Fruit fly (Drosophila melanogaster) whole organism, wandering third instar larva: ENCODE measurements around the gene cbt.

ENCODE experiments used
- CG32264 ChIP-seq: fragments of 200-800 bp; sonication (Bioruptor generic); optimal IDR thresholded peaks from 2 replicates; lab custom pipeline; 2016; ENCODE audit warnings: missing biosample characterization, missing genetic modification characterization
- CG9705 ChIP-seq: fragments of 200-800 bp; sonication (Bioruptor generic); optimal IDR thresholded peaks from 2 replicates; lab custom pipeline; 2018; ENCODE audit warnings: missing biosample characterization, mild to moderate bottlenecking, missing genetic modification characterization
- Dfd ChIP-seq: fragments of >200 bp; optimal IDR thresholded peaks from 2 replicates; lab custom pipeline; 2017; ENCODE audit warnings: missing biosample characterization, missing genetic modification characterization
- Dif ChIP-seq: fragments of 200-275, 200-300 bp; sonication (Bioruptor generic); optimal IDR thresholded peaks from 2 replicates; lab custom pipeline; 2018; ENCODE audit warnings: missing biosample characterization, missing genetic modification characterization; ENCODE audit not compliant: partially characterized antibody
- GATAd ChIP-seq: sonication (Bioruptor generic); optimal IDR thresholded peaks from 2 replicates; lab custom pipeline; 2016; ENCODE audit warnings: missing biosample characterization, missing genetic modification characterization
- HLH106 ChIP-seq: fragments of 200-800 bp; optimal IDR thresholded peaks from 3 replicates; lab custom pipeline; 2019; ENCODE audit warnings: missing biosample characterization, mild to moderate bottlenecking, missing genetic modification characterization, moderate library complexity
- Hnf4 ChIP-seq: fragments of 200-800 bp; sonication (Bioruptor generic); optimal IDR thresholded peaks from 2 replicates; lab custom pipeline; 2016; ENCODE audit warnings: missing biosample characterization, mild to moderate bottlenecking, missing genetic modification characterization
- Hr78 ChIP-seq: fragments of >200 bp; optimal IDR thresholded peaks from 2 replicates; lab custom pipeline; 2017; ENCODE audit warnings: missing biosample characterization, missing genetic modification characterization
- Hr83 ChIP-seq: fragments of 200-300 bp; sonication (Bioruptor generic); optimal IDR thresholded peaks from 2 replicates; lab custom pipeline; 2016; ENCODE audit warnings: missing biosample characterization, mild to moderate bottlenecking, missing genetic modification characterization, moderate library complexity; ENCODE audit not compliant: poor library complexity, severe bottlenecking
- Jra ChIP-seq: sonication (Bioruptor generic); optimal IDR thresholded peaks from 2 replicates; lab custom pipeline; 2016; ENCODE audit warnings: missing biosample characterization, missing genetic modification characterization
- Myc ChIP-seq: fragments of >200 bp; optimal IDR thresholded peaks from 2 replicates; lab custom pipeline; 2017
- OdsH ChIP-seq: fragments of 200-800 bp; sonication (Bioruptor generic); optimal IDR thresholded peaks from 2 replicates; lab custom pipeline; 2016; ENCODE audit warnings: missing biosample characterization, mild to moderate bottlenecking, missing genetic modification characterization
- Rel ChIP-seq, 2 experiments: fragments of 200-800 bp; sonication (Bioruptor generic) in 1 of 2; optimal IDR thresholded peaks; 2 replicates in 1 of 2; 3 replicates in 1 of 2; lab custom pipeline; 2016 to 2019; ENCODE audit warnings: mild to moderate bottlenecking in 2 of 2, missing biosample characterization in 2 of 2, missing genetic modification characterization in 2 of 2, moderate library complexity in 1 of 2
- Sp1 ChIP-seq: fragments of 200-800 bp; sonication (Bioruptor generic); optimal IDR thresholded peaks from 3 replicates; lab custom pipeline; 2019; ENCODE audit warnings: missing biosample characterization, mild to moderate bottlenecking, missing genetic modification characterization, moderate library complexity
- br ChIP-seq: fragments of 200-800 bp; sonication (Bioruptor generic); optimal IDR thresholded peaks from 2 replicates; lab custom pipeline; 2016; ENCODE audit warnings: missing biosample characterization, missing genetic modification characterization
- brk ChIP-seq: fragments of 200-800 bp; sonication (Bioruptor generic); optimal IDR thresholded peaks from 2 replicates; lab custom pipeline; 2016; ENCODE audit warnings: missing biosample characterization, mild to moderate bottlenecking, missing genetic modification characterization
- dl ChIP-seq, 2 experiments: fragments of 175-275, 200-275 bp in 1 of 2; fragments of 200-275 bp in 1 of 2; sonication (Bioruptor generic); optimal IDR thresholded peaks; lab custom pipeline; 2018; ENCODE audit warnings: mild to moderate bottlenecking in 2 of 2, missing biosample characterization in 2 of 2, missing genetic modification characterization in 2 of 2, moderate library complexity in 2 of 2; ENCODE audit not compliant: partially characterized antibody in 2 of 2, insufficient read depth in 1 of 2
- dmrt93B ChIP-seq: fragments of 200-800 bp; sonication (Bioruptor generic); optimal IDR thresholded peaks from 2 replicates; lab custom pipeline; 2018; ENCODE audit warnings: missing biosample characterization, mild to moderate bottlenecking, missing genetic modification characterization
- ey ChIP-seq: fragments of 200-800 bp; sonication (Bioruptor generic); optimal IDR thresholded peaks from 2 replicates; lab custom pipeline; 2016; ENCODE audit warnings: missing biosample characterization, missing genetic modification characterization
- foxo ChIP-seq, 2 experiments: fragments of 200-800 bp; sonication (Bioruptor generic); optimal IDR thresholded peaks; 2 replicates in 1 of 2; 3 replicates in 1 of 2; lab custom pipeline; 2016 to 2017; ENCODE audit warnings: missing biosample characterization in 2 of 2, missing genetic modification characterization in 2 of 2
- fru ChIP-seq: fragments of 200-800 bp; sonication (Bioruptor generic); optimal IDR thresholded peaks from 3 replicates; lab custom pipeline; 2016; ENCODE audit warnings: missing biosample characterization, mild to moderate bottlenecking, missing genetic modification characterization
- h ChIP-seq: fragments of 200-800 bp; sonication (Bioruptor generic); optimal IDR thresholded peaks from 3 replicates; lab custom pipeline; 2016; ENCODE audit warnings: missing biosample characterization, mild to moderate bottlenecking, missing genetic modification characterization
- lola ChIP-seq: fragments of >200 bp; optimal IDR thresholded peaks from 2 replicates; lab custom pipeline; 2017; ENCODE audit warnings: missing biosample characterization, missing genetic modification characterization
- pan ChIP-seq: fragments of >200 bp; optimal IDR thresholded peaks from 2 replicates; lab custom pipeline; 2017
- psq ChIP-seq: fragments of 200-800 bp; sonication (Bioruptor generic); optimal IDR thresholded peaks from 3 replicates; lab custom pipeline; 2017; ENCODE audit warnings: missing biosample characterization, mild to moderate bottlenecking, missing genetic modification characterization, moderate library complexity
- rgr ChIP-seq: fragments of 200-800 bp; sonication (Bioruptor generic); optimal IDR thresholded peaks from 3 replicates; lab custom pipeline; 2016; ENCODE audit warnings: missing biosample characterization, mild to moderate bottlenecking, missing genetic modification characterization
- tai ChIP-seq: sonication (Bioruptor generic); optimal IDR thresholded peaks from 2 replicates; lab custom pipeline; 2016; ENCODE audit warnings: missing biosample characterization, missing genetic modification characterization
- woc ChIP-seq: sonication (Bioruptor generic); optimal IDR thresholded peaks from 2 replicates; lab custom pipeline; 2016; ENCODE audit warnings: missing biosample characterization, mild to moderate bottlenecking, missing genetic modification characterization

Gene cbt

dm6 chr2L:526924-527307 lies 47.4 kb upstream of the cbt start:
- TF ChIP-seq OdsH (GFP tag; lab: Kevin White, UChicago), result peak; percentile 35
- TF ChIP-seq Hr83 (GFP tag; lab: Kevin White, UChicago), result no peak
- peak; percentile 15 for TF ChIP-seq Hnf4 (GFP tag; lab: Kevin White, UChicago)
- peak; percentile 9 for TF ChIP-seq psq
- TF ChIP-seq woc, result peak; percentile 27
- peak; percentile 4 for TF ChIP-seq rgr (GFP tag; lab: Kevin White, UChicago)

dm6 chr2L:526192-526923 lies 46.9 kb upstream of the cbt start:
- peak; percentile 37 for TF ChIP-seq ey (GFP tag; lab: Kevin White, UChicago)
- peak; percentile 4 for TF ChIP-seq tai (GFP tag; lab: Kevin White, UChicago)
- peak; percentile 8 for TF ChIP-seq woc
- peak; percentile 42 for TF ChIP-seq h (GFP tag; lab: Kevin White, UChicago)
- TF ChIP-seq Sp1 (GFP tag; lab: Kevin White, UChicago), result peak; percentile 46
- peak; percentile 30 for TF ChIP-seq br (GFP tag; lab: Kevin White, UChicago)
- peak; percentile 48 for TF ChIP-seq fru (GFP tag; lab: Kevin White, UChicago)
- TF ChIP-seq CG9705 (GFP tag; lab: Kevin White, UChicago), result peak; percentile 33
- peak; percentile 62 for TF ChIP-seq HLH106 (tag; lab: Kevin White, UChicago)
- TF ChIP-seq OdsH (GFP tag; lab: Kevin White, UChicago), result peak; percentile 35
- TF ChIP-seq rgr (GFP tag; lab: Kevin White, UChicago), result no peak
- no peak for TF ChIP-seq brk (GFP tag; lab: Kevin White, UChicago)
- peak; percentile 40 for TF ChIP-seq dmrt93B (GFP tag; lab: Kevin White, UChicago)
- TF ChIP-seq Jra (GFP tag; lab: Kevin White, UChicago), result no peak
- TF ChIP-seq lola (GFP tag; lab: Kevin White, UChicago), result no peak
- TF ChIP-seq foxo (GFP tag; optimal IDR thresholded peaks at IDR 0.05; lab: Kevin White, UChicago), result peak in 1 of 2 experiments; percentile 41
- no peak for TF ChIP-seq GATAd (GFP tag; lab: Kevin White, UChicago)

- peak; percentile 64 for TF ChIP-seq Dfd (GFP tag; lab: Kevin White, UChicago)
- TF ChIP-seq lola (GFP tag; lab: Kevin White, UChicago), result no peak
Measured at dm6 chr2L:525547-526180, 46.2 kb upstream of the cbt start.

dm6 chr2L:524515-524920 lies 45.0 kb upstream of the cbt start:
- TF ChIP-seq Rel (GFP tag; optimal IDR thresholded peaks at IDR 0.05; lab: Kevin White, UChicago), result no peak
- peak; percentile 35 for TF ChIP-seq Rel (tag; optimal IDR thresholded peaks at IDR 0.05; lab: Kevin White, UChicago)
- peak; percentile 58 for TF ChIP-seq psq
- TF ChIP-seq Myc (lab: Kevin White, UChicago), result no peak
- TF ChIP-seq Hnf4 (GFP tag; lab: Kevin White, UChicago), result peak; percentile 35
- peak in 1 of 2 experiments; percentile 22 for TF ChIP-seq dl (GFP tag; optimal IDR thresholded peaks at IDR 0.05; lab: Kevin White, UChicago; ENCODE audit: insufficient read depth in 1 of 2, partially characterized antibody in 2 of 2)
- no peak for TF ChIP-seq Sp1 (GFP tag; lab: Kevin White, UChicago)

dm6 chr2L:523165-523835 lies 43.8 kb upstream of the cbt start:
- peak; percentile 9 for TF ChIP-seq HLH106 (tag; lab: Kevin White, UChicago)
- no peak for TF ChIP-seq lola (GFP tag; lab: Kevin White, UChicago)
- TF ChIP-seq dl (GFP tag; optimal IDR thresholded peaks at IDR 0.05; lab: Kevin White, UChicago; ENCODE audit: insufficient read depth in 1 of 2, partially characterized antibody in 2 of 2), result peak in 1 of 2 experiments; percentile 35
- peak; percentile 54 for TF ChIP-seq CG32264
- peak; percentile 65 for TF ChIP-seq brk (GFP tag; lab: Kevin White, UChicago)
- no peak for TF ChIP-seq Myc (lab: Kevin White, UChicago)
- TF ChIP-seq Dif (GFP tag; lab: Kevin White, UChicago), result peak; percentile 55
- peak; percentile 26 for TF ChIP-seq fru (GFP tag; lab: Kevin White, UChicago)
- peak; percentile 78 for TF ChIP-seq Jra (GFP tag; lab: Kevin White, UChicago)
- TF ChIP-seq Rel (GFP tag; optimal IDR thresholded peaks at IDR 0.05; lab: Kevin White, UChicago), result no peak
- TF ChIP-seq Rel (tag; optimal IDR thresholded peaks at IDR 0.05; lab: Kevin White, UChicago), result peak; percentile 47
- no peak for TF ChIP-seq woc
- peak; percentile 50 for TF ChIP-seq h (GFP tag; lab: Kevin White, UChicago)
- TF ChIP-seq tai (GFP tag; lab: Kevin White, UChicago), result no peak
- no peak for TF ChIP-seq pan
- TF ChIP-seq Hnf4 (GFP tag; lab: Kevin White, UChicago), result peak; percentile 8
- no peak for TF ChIP-seq Hr78 (GFP tag; lab: Kevin White, UChicago)
- TF ChIP-seq Sp1 (GFP tag; lab: Kevin White, UChicago), result peak; percentile 33
- TF ChIP-seq psq, result peak; percentile 42
- TF ChIP-seq rgr (GFP tag; lab: Kevin White, UChicago), result peak; percentile 30
- TF ChIP-seq Hr83 (GFP tag; lab: Kevin White, UChicago), result peak; percentile 60
